Fruit fly (Drosophila melanogaster) whole organism, embryonic: Measurements from ENCODE around the gene CG33695.

Source experiments
- Ada2b ChIP-seq: fragments of 200-800 bp; sonication (Bioruptor generic); IDR thresholded peaks from 2 replicates; pipeline ENCODE4 v1.3.6; 2022; ENCODE audit warnings: missing biosample characterization, missing genetic modification characterization
- Awh ChIP-seq: fragments of 200-800 bp; sonication (Bioruptor generic); IDR thresholded peaks from 2 replicates; pipeline ENCODE4, ENCODE4 v1.3.6; 2022; ENCODE audit warnings: missing biosample characterization, missing genetic modification characterization
- Blimp-1 ChIP-seq: fragments of 200-800 bp; sonication (Bioruptor generic); optimal IDR thresholded peaks from 3 replicates; lab custom pipeline; 2018; ENCODE audit warnings: missing biosample characterization, missing genetic modification characterization, mild to moderate bottlenecking, moderate library complexity, missing genetic modification reagents
- BtbVII ChIP-seq: fragments of 200-800 bp; sonication (Bioruptor generic); optimal IDR thresholded peaks from 3 replicates; lab custom pipeline; 2017; ENCODE audit warnings: missing biosample characterization, mild to moderate bottlenecking, missing genetic modification characterization
- C15 ChIP-seq: fragments of 200-800 bp; sonication (Bioruptor generic); IDR thresholded peaks from 3 replicates; pipeline ENCODE4 v1.3.6; 2022; ENCODE audit warnings: missing biosample characterization, missing genetic modification characterization
- CG11560 ChIP-seq: fragments of 200-800 bp; sonication (Bioruptor generic); IDR thresholded peaks from 3 replicates; pipeline ENCODE4 v1.3.6; 2022; ENCODE audit warnings: missing biosample characterization, missing genetic modification characterization
- CG12769 ChIP-seq: fragments of 200-800 bp; sonication (Bioruptor generic); optimal IDR thresholded peaks from 2 replicates; lab custom pipeline; 2019; ENCODE audit warnings: missing biosample characterization, mild to moderate bottlenecking, missing genetic modification characterization, moderate library complexity
- CG14710 ChIP-seq: fragments of 200-800 bp; sonication (Bioruptor generic); optimal IDR thresholded peaks from 3 replicates; lab custom pipeline; 2019; ENCODE audit warnings: missing biosample characterization, mild to moderate bottlenecking, missing genetic modification characterization, moderate library complexity
- CG15269 ChIP-seq: fragments of 200-800 bp; sonication (Bioruptor generic); optimal IDR thresholded peaks from 2 replicates; lab custom pipeline; 2018; ENCODE audit warnings: missing biosample characterization, mild to moderate bottlenecking, missing genetic modification characterization, moderate library complexity
- CG1603 ChIP-seq: fragments of 200-800 bp; sonication (Bioruptor generic); optimal IDR thresholded peaks from 2 replicates; lab custom pipeline; 2019; ENCODE audit warnings: missing biosample characterization, mild to moderate bottlenecking, missing genetic modification characterization, moderate library complexity
- CG16779 ChIP-seq: fragments of 200-800 bp; sonication (Bioruptor generic); IDR thresholded peaks from 2 replicates; pipeline ENCODE4 v1.3.6; 2022; ENCODE audit warnings: missing biosample characterization, missing genetic modification characterization
- CG1792 ChIP-seq: fragments of 200-800 bp; sonication (Bioruptor generic); optimal IDR thresholded peaks from 2 replicates; lab custom pipeline; 2016; ENCODE audit warnings: missing biosample characterization, missing genetic modification characterization
- CG18262 ChIP-seq: fragments of 200-800 bp; optimal IDR thresholded peaks from 3 replicates; lab custom pipeline; 2019; ENCODE audit warnings: missing biosample characterization, mild to moderate bottlenecking, missing genetic modification characterization, moderate library complexity
- CG1832 ChIP-seq: fragments of 200-800 bp; sonication (Bioruptor generic); optimal IDR thresholded peaks from 2 replicates; lab custom pipeline; 2017; ENCODE audit warnings: missing biosample characterization, mild to moderate bottlenecking, missing genetic modification characterization, inconsistent platforms
- CG3065 ChIP-seq: fragments of 200-800 bp; sonication (Bioruptor generic); optimal IDR thresholded peaks from 2 replicates; lab custom pipeline; 2016; ENCODE audit warnings: missing biosample characterization, missing genetic modification characterization
- CG4854 ChIP-seq: fragments of 200-800 bp; sonication (Bioruptor generic); optimal IDR thresholded peaks from 2 replicates; lab custom pipeline; 2016; ENCODE audit warnings: missing biosample characterization, missing genetic modification characterization, inconsistent platforms
- CG6175 ChIP-seq: fragments of 200-800 bp; sonication (Bioruptor generic); IDR thresholded peaks from 3 replicates; pipeline ENCODE4 v1.3.6; 2022; ENCODE audit warnings: missing biosample characterization, missing genetic modification characterization
- CG7271 ChIP-seq: fragments of 200-800 bp; sonication (Bioruptor generic); optimal IDR thresholded peaks from 2 replicates; lab custom pipeline; 2018; ENCODE audit warnings: missing biosample characterization, mild to moderate bottlenecking, missing genetic modification characterization, moderate library complexity
- CG7372 ChIP-seq: fragments of 200-800 bp; sonication (Bioruptor generic); IDR thresholded peaks from 2 replicates; pipeline ENCODE4 v1.3.6; 2022; ENCODE audit warnings: missing biosample characterization, missing genetic modification characterization
- CG7987 ChIP-seq: fragments of 200-800 bp; sonication (Bioruptor generic); optimal IDR thresholded peaks from 2 replicates; lab custom pipeline; 2018; ENCODE audit warnings: missing biosample characterization, mild to moderate bottlenecking, missing genetic modification characterization, moderate library complexity
- CG9876 ChIP-seq: fragments of 200-800 bp; sonication (Bioruptor generic); optimal IDR thresholded peaks from 2 replicates; lab custom pipeline; 2016; ENCODE audit warnings: missing biosample characterization, missing genetic modification characterization
- CHES-1-like ChIP-seq: fragments of 200-800 bp; sonication (Bioruptor generic); optimal IDR thresholded peaks from 2 replicates; lab custom pipeline; 2016; ENCODE audit warnings: missing biosample characterization, missing genetic modification characterization
- Dek ChIP-seq: fragments of 200-800 bp; sonication (Bioruptor generic); optimal IDR thresholded peaks from 3 replicates; lab custom pipeline; 2019; ENCODE audit warnings: missing biosample characterization, mild to moderate bottlenecking, missing genetic modification characterization, moderate library complexity
- Dfd ChIP-seq, 2 experiments: fragments of >200 bp; optimal IDR thresholded peaks; 2 replicates each; lab custom pipeline; 2017; ENCODE audit warnings: missing biosample characterization in 2 of 2, missing genetic modification characterization in 2 of 2
- HLHmδ ChIP-seq: fragments of 200-800 bp; sonication (Bioruptor generic); optimal IDR thresholded peaks from 2 replicates; lab custom pipeline; 2018; ENCODE audit warnings: missing biosample characterization, mild to moderate bottlenecking, missing genetic modification characterization, moderate library complexity
- HmgZ ChIP-seq: fragments of 200-800 bp; sonication (Bioruptor generic); optimal IDR thresholded peaks from 2 replicates; lab custom pipeline; 2018; ENCODE audit warnings: missing biosample characterization, mild to moderate bottlenecking, missing genetic modification characterization
- Lpt ChIP-seq: fragments of >200 bp; optimal IDR thresholded peaks from 2 replicates; lab custom pipeline; 2018; ENCODE audit warnings: missing biosample characterization, missing genetic modification characterization
- MTF-1 ChIP-seq: fragments of 200-800 bp; sonication (Bioruptor generic); optimal IDR thresholded peaks from 2 replicates; lab custom pipeline; 2018; ENCODE audit warnings: missing biosample characterization, mild to moderate bottlenecking, missing genetic modification characterization, borderline replicate concordance
- Max ChIP-seq: fragments of 200-800 bp; sonication (Bioruptor generic); optimal IDR thresholded peaks from 2 replicates; lab custom pipeline; 2016; ENCODE audit warnings: missing biosample characterization, mild to moderate bottlenecking, missing genetic modification characterization
- NC2α ChIP-seq: fragments of 200-800 bp; sonication (Bioruptor generic); optimal IDR thresholded peaks from 2 replicates; lab custom pipeline; 2016; ENCODE audit warnings: missing biosample characterization, missing genetic modification characterization
- PHDP ChIP-seq: fragments of 200-800 bp; sonication (Bioruptor generic); optimal IDR thresholded peaks from 3 replicates; lab custom pipeline; 2018; ENCODE audit warnings: missing biosample characterization, mild to moderate bottlenecking, missing genetic modification characterization, moderate library complexity
- Ravus ChIP-seq: fragments of 200-800 bp; sonication (Bioruptor generic); IDR thresholded peaks from 2 replicates; pipeline ENCODE4 v1.3.6; 2022; ENCODE audit warnings: missing biosample characterization, missing genetic modification characterization
- Rx ChIP-seq: fragments of 200-800 bp; sonication (Bioruptor generic); IDR thresholded peaks from 2 replicates; pipeline ENCODE4 v1.3.6; 2022; ENCODE audit warnings: missing biosample characterization, missing genetic modification characterization
- Sry-β ChIP-seq: fragments of 200-800 bp; sonication (Bioruptor generic); optimal IDR thresholded peaks from 2 replicates; lab custom pipeline; 2018; ENCODE audit warnings: missing biosample characterization, mild to moderate bottlenecking, missing genetic modification characterization, moderate library complexity
- Vsx1 ChIP-seq: fragments of 200-800 bp; sonication (Bioruptor generic); optimal IDR thresholded peaks from 2 replicates; lab custom pipeline; 2017; ENCODE audit warnings: missing biosample characterization, mild to moderate bottlenecking, missing genetic modification characterization, missing genetic modification reagents
- bcd ChIP-seq: fragments of 200-800 bp; sonication (Bioruptor generic); optimal IDR thresholded peaks from 2 replicates; lab custom pipeline; 2017; ENCODE audit warnings: missing biosample characterization, mild to moderate bottlenecking, missing genetic modification characterization
- br ChIP-seq: fragments of >200 bp; optimal IDR thresholded peaks from 2 replicates; lab custom pipeline; 2017
- corto ChIP-seq: fragments of 200-800 bp; sonication (Bioruptor generic); optimal IDR thresholded peaks from 2 replicates; lab custom pipeline; 2016; ENCODE audit warnings: missing biosample characterization, mild to moderate bottlenecking, missing genetic modification characterization, moderate library complexity
- dm ChIP-seq: fragments of 200-800 bp; sonication (Bioruptor generic); optimal IDR thresholded peaks from 3 replicates; lab custom pipeline; 2016; ENCODE audit warnings: missing biosample characterization, missing genetic modification characterization
- dpn ChIP-seq, 2 experiments: fragments of 200-800 bp; sonication (Bioruptor generic); optimal IDR thresholded peaks; 3 replicates each; lab custom pipeline; 2016; ENCODE audit warnings: missing biosample characterization in 2 of 2, missing genetic modification characterization in 2 of 2
- esg ChIP-seq: fragments of 200-800 bp; sonication (Bioruptor generic); conservative IDR thresholded peaks from 2 replicates; pipeline ENCODE4 v1.3.6; 2022; ENCODE audit warnings: missing biosample characterization, missing genetic modification characterization
- fd96Cb ChIP-seq: fragments of 200-800 bp; sonication (Bioruptor generic); optimal IDR thresholded peaks from 2 replicates; lab custom pipeline; 2018; ENCODE audit warnings: missing biosample characterization, mild to moderate bottlenecking, missing genetic modification characterization, moderate library complexity
- kah ChIP-seq: fragments of 200-800 bp; sonication (Bioruptor generic); optimal IDR thresholded peaks from 2 replicates; lab custom pipeline; 2018; ENCODE audit warnings: missing biosample characterization, mild to moderate bottlenecking, missing genetic modification characterization
- kay ChIP-seq: fragments of 200-800 bp; sonication (Bioruptor generic); optimal IDR thresholded peaks from 2 replicates; lab custom pipeline; 2016; ENCODE audit warnings: missing biosample characterization, missing genetic modification characterization
- lab ChIP-seq: fragments of 200-800 bp; sonication (Bioruptor generic); optimal IDR thresholded peaks from 3 replicates; lab custom pipeline; 2017; ENCODE audit warnings: missing biosample characterization, missing genetic modification characterization, mild to moderate bottlenecking, moderate library complexity, missing genetic modification reagents
- maf-S ChIP-seq: fragments of 200-800 bp; sonication (Bioruptor generic); optimal IDR thresholded peaks from 2 replicates; lab custom pipeline; 2016; ENCODE audit warnings: missing biosample characterization, missing genetic modification characterization
- nom ChIP-seq: fragments of 200-800 bp; sonication (Bioruptor generic); optimal IDR thresholded peaks from 2 replicates; lab custom pipeline; 2017; ENCODE audit warnings: missing biosample characterization, missing genetic modification characterization, mild to moderate bottlenecking, moderate library complexity, missing genetic modification reagents
- oc ChIP-seq: fragments of 200-800 bp; sonication (Bioruptor generic); optimal IDR thresholded peaks from 2 replicates; lab custom pipeline; 2018; ENCODE audit warnings: missing biosample characterization, mild to moderate bottlenecking, missing genetic modification characterization, moderate library complexity
- pb ChIP-seq: fragments of 200-800 bp; sonication (Bioruptor generic); optimal IDR thresholded peaks from 3 replicates; lab custom pipeline; 2016; ENCODE audit warnings: missing biosample characterization, missing genetic modification characterization
- tin ChIP-seq: fragments of 200-800 bp; sonication (Bioruptor generic); optimal IDR thresholded peaks from 3 replicates; lab custom pipeline; 2016; ENCODE audit warnings: missing biosample characterization, missing genetic modification characterization
- wor ChIP-seq: fragments of 200-800 bp; sonication (Bioruptor generic); IDR thresholded peaks from 2 replicates; pipeline ENCODE4 v1.3.6; 2022; ENCODE audit warnings: missing biosample characterization, missing genetic modification characterization

CG33695 gene

DNA sequence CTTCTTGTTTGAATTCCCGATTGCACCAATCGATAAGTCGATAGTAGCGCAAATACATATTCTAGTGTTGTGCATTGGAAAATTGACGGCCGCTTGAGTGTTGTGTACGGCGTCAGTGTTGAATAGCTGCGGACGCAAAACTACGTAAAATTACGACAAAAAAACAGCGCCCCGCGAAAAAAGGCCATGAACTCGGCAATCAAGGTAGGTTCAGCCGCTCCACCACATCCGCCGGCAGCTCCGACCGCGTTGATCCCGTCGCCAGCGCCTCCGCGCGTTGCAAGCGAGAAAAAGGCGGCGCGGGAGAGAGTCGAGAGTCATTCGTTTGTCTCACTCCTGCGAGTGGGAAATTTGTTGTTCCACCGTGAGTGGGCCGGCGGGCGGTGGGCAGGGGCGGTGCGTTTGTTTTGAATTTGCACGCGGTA is at the start of gene CG33695 (continued):
- TF ChIP-seq BtbVII (GFP tag; lab: Kevin White, UChicago) (no peak), kah (GFP tag; lab: Kevin White, UChicago) (no peak), bcd (GFP tag; lab: Kevin White, UChicago) (peak; percentile 58), PHDP (tag; lab: Kevin White, UChicago) (peak; percentile 56), dm (GFP tag; lab: Kevin White, UChicago) (peak; percentile 59), CHES-1-like (peak; percentile 84), CG7372 (GFP tag; lab: Robert Waterston, UW) (0 out of 2 replicates have a peak, but pooled peaks have one; percentile 10), fd96Cb (tag; lab: Kevin White, UChicago) (peak; percentile 21), Awh (no peak), CG14710 (tag; lab: Kevin White, UChicago) (peak; percentile 68), pb (GFP tag; lab: Kevin White, UChicago) (peak; percentile 26), tin (peak; percentile 70), Vsx1 (GFP tag; lab: Kevin White, UChicago) (no peak), Ada2b (GFP tag; lab: Robert Waterston, UW) (0 out of 2 replicates have a peak, but pooled peaks have one; percentile 5), corto (GFP tag; lab: Kevin White, UChicago) (no peak), kay (GFP tag; lab: Kevin White, UChicago) (peak; percentile 54), CG9876 (GFP tag; lab: Kevin White, UChicago) (peak; percentile 42), CG15269 (no peak), CG7987 (GFP tag; lab: Kevin White, UChicago) (peak; percentile 50), Dek (tag; lab: Kevin White, UChicago) (peak; percentile 0), CG12769 (tag; lab: Kevin White, UChicago) (peak; percentile 53), maf-S (GFP tag; lab: Kevin White, UChicago) (peak; percentile 76), Dfd (GFP tag; optimal IDR thresholded peaks at IDR 0.05; lab: Kevin White, UChicago) (no peak), CG18262 (tag; lab: Kevin White, UChicago) (no peak), CG6175 (GFP tag; lab: Robert Waterston, UW) (no peak), CG1792 (peak; percentile 70), CG3065 (peak; percentile 12), CG7271 (tag; lab: Kevin White, UChicago) (no peak), Sry-β (GFP tag; lab: Kevin White, UChicago) (peak; percentile 11), oc (tag; lab: Kevin White, UChicago) (no peak), nom (GFP tag; lab: Kevin White, UChicago) (peak; percentile 19), Blimp-1 (GFP tag; lab: Kevin White, UChicago) (no peak), Lpt (GFP tag; lab: Kevin White, UChicago) (no peak), MTF-1 (GFP tag; lab: Kevin White, UChicago) (no peak), dpn (GFP tag; optimal IDR thresholded peaks at IDR 0.05; lab: Kevin White, UChicago) (peak; percentile 75 to 82), CG4854 (GFP tag; lab: Kevin White, UChicago) (peak; percentile 66), br (lab: Kevin White, UChicago) (no peak), esg (GFP tag; lab: Robert Waterston, UW) (no peak), CG1603 (peak; percentile 67), HmgZ (peak; percentile 82), HLHmδ (GFP tag; lab: Kevin White, UChicago) (no peak), Ravus (no peak), lab (GFP tag; lab: Kevin White, UChicago) (no peak), CG11560 (peak; percentile 54; the same call in 1 of the 3 replicates), Rx (GFP tag; lab: Robert Waterston, UW) (no peak), CG16779 (GFP tag; lab: Robert Waterston, UW) (peak; percentile 50; the same call in 1 of the 2 replicates), wor (GFP tag; lab: Robert Waterston, UW) (no peak), Max (GFP tag; lab: Kevin White, UChicago) (peak; percentile 77), NC2α (GFP tag; lab: Kevin White, UChicago) (peak; percentile 57), C15 (no peak), CG1832 (GFP tag; lab: Kevin White, UChicago) (peak; percentile 37)
